Worm (Caenorhabditis elegans) whole organism, young adult: ENCODE data around the gene T01G1.2.
A peak's percentile ranks its signal among the peaks of the same experiment; 100 is the strongest.

ENCODE experiments used
- B0019.2 ChIP-seq: fragments of 200-800 bp; sonication (Bioruptor generic); conservative IDR thresholded peaks from 2 replicates; pipeline ENCODE4 v1.3.6; 2022; ENCODE audit warnings: missing genetic modification reagents, missing genetic modification characterization, missing compliant biosample characterization
- B0336.3 ChIP-seq: fragments of 200-800 bp; sonication (Bioruptor generic); IDR thresholded peaks from 2 replicates; pipeline ENCODE4 v1.3.6; 2022; ENCODE audit warnings: missing genetic modification characterization, missing compliant biosample characterization
- C17E4.6 ChIP-seq: fragments of 200-800 bp; sonication (Bioruptor generic); IDR thresholded peaks from 2 replicates; pipeline ENCODE4 v1.3.6; 2022; ENCODE audit warnings: missing genetic modification reagents, missing genetic modification characterization, missing compliant biosample characterization
- D2030.7 ChIP-seq: fragments of 200-800 bp; sonication (Bioruptor generic); IDR thresholded peaks from 2 replicates; pipeline ENCODE4 v1.3.6; 2022; ENCODE audit warnings: missing genetic modification reagents, missing genetic modification characterization, missing compliant biosample characterization
- F10E7.11 ChIP-seq: sonication (generic microtip); optimal IDR thresholded peaks from 2 replicates; lab custom pipeline; 2017; ENCODE audit warnings: mild to moderate bottlenecking, missing genetic modification characterization, moderate library complexity, missing compliant biosample characterization
- F22D6.2 ChIP-seq: sonication (generic microtip); optimal IDR thresholded peaks from 2 replicates; lab custom pipeline; 2016; ENCODE audit warnings: mild to moderate bottlenecking, missing genetic modification characterization, missing compliant biosample characterization
- F33H1.4 ChIP-seq: fragments of 200-800 bp; sonication (Bioruptor generic); IDR thresholded peaks from 2 replicates; pipeline ENCODE4 v1.3.6; 2022; ENCODE audit warnings: missing genetic modification reagents, missing genetic modification characterization, missing compliant biosample characterization
- F37B4.10 ChIP-seq: fragments of 200-800 bp; sonication (Bioruptor generic); IDR thresholded peaks from 2 replicates; pipeline ENCODE4 v1.3.6; 2022; ENCODE audit warnings: missing genetic modification characterization, missing compliant biosample characterization
- F49E8.2 ChIP-seq: sonication (generic microtip); optimal IDR thresholded peaks from 3 replicates; lab custom pipeline; 2017; ENCODE audit warnings: missing genetic modification characterization, mild to moderate bottlenecking, missing compliant biosample characterization, antibody characterized with exemption, moderate library complexity; ENCODE audit not compliant: insufficient read depth
- T26A5.8 ChIP-seq: sonication (generic microtip); optimal IDR thresholded peaks from 2 replicates; lab custom pipeline; 2016; ENCODE audit warnings: missing genetic modification characterization, missing compliant biosample characterization
- Y53F4B.3 ChIP-seq: fragments of 200-800 bp; sonication (Bioruptor generic); IDR thresholded peaks from 2 replicates; pipeline ENCODE4 v1.3.6; 2022; ENCODE audit warnings: missing genetic modification reagents, missing genetic modification characterization, missing compliant biosample characterization
- Y56A3A.18 ChIP-seq: fragments of 200-800 bp; sonication (Bioruptor generic); IDR thresholded peaks from 2 replicates; pipeline ENCODE4 v1.3.6; 2022; ENCODE audit warnings: missing genetic modification reagents, missing genetic modification characterization, missing compliant biosample characterization
- Y67H2A.10 ChIP-seq: fragments of 200-800 bp; sonication (Bioruptor generic); conservative IDR thresholded peaks from 2 replicates; pipeline ENCODE4 v1.3.6; 2022; ENCODE audit warnings: missing genetic modification reagents, missing genetic modification characterization, missing compliant biosample characterization
- Y79H2A.3 ChIP-seq: fragments of 200-800 bp; sonication (Bioruptor generic); conservative IDR thresholded peaks from 2 replicates; pipeline ENCODE4 v1.3.6; 2022; ENCODE audit warnings: missing genetic modification reagents, missing genetic modification characterization, missing compliant biosample characterization
- akir-1 ChIP-seq: fragments of 200-800 bp; sonication (Bioruptor generic); optimal IDR thresholded peaks from 2 replicates; lab custom pipeline; 2018; ENCODE audit warnings: mild to moderate bottlenecking, missing genetic modification characterization, moderate library complexity, missing compliant biosample characterization
- aptf-2 ChIP-seq: fragments of 200-800 bp; sonication (Bioruptor generic); conservative IDR thresholded peaks from 2 replicates; pipeline ENCODE4 v1.3.6; 2022; ENCODE audit warnings: missing genetic modification reagents, missing genetic modification characterization, missing compliant biosample characterization
- athp-1 ChIP-seq: sonication (generic microtip); optimal IDR thresholded peaks from 2 replicates; lab custom pipeline; 2017; ENCODE audit warnings: mild to moderate bottlenecking, missing genetic modification characterization, missing compliant biosample characterization
- attf-3 ChIP-seq: fragments of 200-800 bp; sonication (Bioruptor generic); conservative IDR thresholded peaks from 2 replicates; pipeline ENCODE4 v1.3.6; 2022; ENCODE audit warnings: missing genetic modification reagents, missing genetic modification characterization, missing compliant biosample characterization
- cebp-2 ChIP-seq: fragments of 200-800 bp; sonication (Bioruptor generic); IDR thresholded peaks from 2 replicates; pipeline ENCODE4 v1.3.6; 2022; ENCODE audit warnings: missing genetic modification characterization, missing compliant biosample characterization
- ceh-100 ChIP-seq: fragments of 200-800 bp; sonication (Bioruptor generic); IDR thresholded peaks from 2 replicates; pipeline ENCODE4 v1.3.6; 2022; ENCODE audit warnings: missing genetic modification reagents, missing genetic modification characterization, missing compliant biosample characterization
- ceh-27 ChIP-seq: fragments of 200-800 bp; sonication (Bioruptor generic); optimal IDR thresholded peaks from 2 replicates; lab custom pipeline; 2018; ENCODE audit warnings: mild to moderate bottlenecking, missing genetic modification characterization, moderate library complexity, missing compliant biosample characterization
- dpl-1 ChIP-seq: fragments of 150-350 bp; optimal IDR thresholded peaks from 2 replicates; lab custom pipeline; 2014; ENCODE audit warnings: missing biosample characterization, missing genetic modification reagents, missing genetic modification characterization
- egrh-3 ChIP-seq: fragments of 200-800 bp; sonication (Bioruptor generic); IDR thresholded peaks from 2 replicates; pipeline ENCODE4 v1.3.6; 2022; ENCODE audit warnings: missing genetic modification reagents, missing genetic modification characterization, missing compliant biosample characterization
- ekl-4 ChIP-seq: fragments of 200-800 bp; sonication (Bioruptor generic); IDR thresholded peaks from 2 replicates; pipeline ENCODE4 v1.3.6; 2022; ENCODE audit warnings: missing genetic modification reagents, missing genetic modification characterization, missing compliant biosample characterization
- him-1 ChIP-seq: sonication (generic microtip); optimal IDR thresholded peaks from 2 replicates; lab custom pipeline; 2016; ENCODE audit warnings: missing genotype, missing genetic modification reagents, missing genetic modification characterization, missing compliant biosample characterization
- hlh-12 ChIP-seq: sonication (generic microtip); optimal IDR thresholded peaks from 2 replicates; lab custom pipeline; 2016; ENCODE audit warnings: missing genetic modification characterization, missing compliant biosample characterization
- hmg-1.2 ChIP-seq: fragments of 200-800 bp; sonication (Bioruptor generic); IDR thresholded peaks from 2 replicates; pipeline ENCODE4 v1.3.6; 2022; ENCODE audit warnings: missing genetic modification reagents, missing genetic modification characterization, missing compliant biosample characterization
- hsf-1 ChIP-seq: fragments of 200-800 bp; sonication (Bioruptor generic); IDR thresholded peaks from 2 replicates; pipeline ENCODE4 v1.3.6; 2022; ENCODE audit warnings: missing genetic modification reagents, missing genetic modification characterization, missing compliant biosample characterization
- lin-26 ChIP-seq: fragments of 200-800 bp; sonication (Bioruptor generic); IDR thresholded peaks from 2 replicates; pipeline ENCODE4 v1.3.6; 2022; ENCODE audit warnings: missing genetic modification reagents, missing genetic modification characterization, missing compliant biosample characterization
- lir-1 ChIP-seq: fragments of 200-800 bp; sonication (Bioruptor generic); conservative IDR thresholded peaks from 2 replicates; pipeline ENCODE4 v1.3.6; 2022; ENCODE audit warnings: missing genetic modification reagents, missing genetic modification characterization, missing compliant biosample characterization
- madf-6 ChIP-seq: fragments of 200-800 bp; sonication (Bioruptor generic); IDR thresholded peaks from 2 replicates; pipeline ENCODE4 v1.3.6; 2022; ENCODE audit warnings: missing genetic modification reagents, missing genetic modification characterization, missing compliant biosample characterization
- mcd-1 ChIP-seq: fragments of 200-800 bp; sonication (Bioruptor generic); IDR thresholded peaks from 2 replicates; pipeline ENCODE4 v1.3.6; 2022; ENCODE audit warnings: missing genetic modification reagents, missing genetic modification characterization, missing compliant biosample characterization
- nfya-1 ChIP-seq: sonication (generic microtip); optimal IDR thresholded peaks from 2 replicates; lab custom pipeline; 2017; ENCODE audit warnings: antibody characterized with exemption, missing compliant biosample characterization, missing genetic modification characterization, borderline replicate concordance; ENCODE audit not compliant: insufficient read depth
- nfyb-1 ChIP-seq: fragments of 200-800 bp; sonication (Bioruptor generic); IDR thresholded peaks from 2 replicates; pipeline ENCODE4 v1.3.6; 2022; ENCODE audit warnings: missing genetic modification reagents, missing genetic modification characterization, missing compliant biosample characterization
- nhr-179 ChIP-seq: sonication (generic microtip); optimal IDR thresholded peaks from 2 replicates; lab custom pipeline; 2016; ENCODE audit warnings: mild to moderate bottlenecking, missing genetic modification characterization, missing compliant biosample characterization
- pbrm-1 ChIP-seq: fragments of 200-800 bp; sonication (Bioruptor generic); IDR thresholded peaks from 2 replicates; pipeline ENCODE4 v1.3.6; 2022; ENCODE audit warnings: missing genetic modification reagents, missing genetic modification characterization, missing compliant biosample characterization
- sdz-38 ChIP-seq: sonication (generic microtip); optimal IDR thresholded peaks from 2 replicates; lab custom pipeline; 2016; ENCODE audit warnings: missing genotype, missing genetic modification characterization, missing compliant biosample characterization
- sea-2 ChIP-seq: fragments of 200-800 bp; sonication (Bioruptor generic); IDR thresholded peaks from 2 replicates; pipeline ENCODE4 v1.3.6; 2022; ENCODE audit warnings: missing genetic modification characterization, missing compliant biosample characterization
- snpc-3.4 ChIP-seq: sonication (generic microtip); optimal IDR thresholded peaks from 2 replicates; lab custom pipeline; 2017; ENCODE audit warnings: missing genetic modification characterization, mild to moderate bottlenecking, missing compliant biosample characterization, antibody characterized with exemption, moderate library complexity, missing genotype, missing genetic modification reagents
- zfh-2 ChIP-seq: fragments of 200-800 bp; sonication (Bioruptor generic); conservative IDR thresholded peaks from 2 replicates; pipeline ENCODE4 v1.3.6; 2022; ENCODE audit warnings: missing genetic modification reagents, missing genetic modification characterization, missing compliant biosample characterization
- ztf-25 ChIP-seq: fragments of 200-800 bp; sonication (Bioruptor generic); IDR thresholded peaks from 2 replicates; pipeline ENCODE4 v1.3.6; 2022; ENCODE audit warnings: missing genetic modification reagents, missing genetic modification characterization, missing compliant biosample characterization
- ztf-28 ChIP-seq: fragments of 200-800 bp; sonication (Bioruptor generic); IDR thresholded peaks from 2 replicates; pipeline ENCODE4 v1.3.6; 2022; ENCODE audit warnings: missing genetic modification reagents, missing genetic modification characterization, missing compliant biosample characterization

T01G1.2 gene

ce11 chrIV:11379254-11379653 is 25.0 kb downstream of the T01G1.2 start, which contains the start of gene fbxb-76:
fbxb-76 (minus strand) TSS chrIV:11379354.
- TF ChIP-seq lir-1 (no peak), C17E4.6 (GFP tag; lab: Robert Waterston, UW) (no peak), D2030.7 (GFP tag; lab: Robert Waterston, UW) (no peak), zfh-2 (no peak), Y79H2A.3 (GFP tag; lab: Robert Waterston, UW) (no peak), akir-1 (GFP tag; lab: Kevin White, UChicago) (no peak), sdz-38 (tag; lab: Kevin White, UChicago) (no peak), ceh-27 (GFP tag; lab: Kevin White, UChicago) (no peak), snpc-3.4 (tag; lab: Kevin White, UChicago) (no peak), egrh-3 (GFP tag; lab: Robert Waterston, UW) (no peak), T26A5.8 (tag; lab: Kevin White, UChicago) (no peak)

- no peak for TF ChIP-seq ekl-4 (GFP tag; lab: Robert Waterston, UW)
- no peak for TF ChIP-seq C17E4.6 (GFP tag; lab: Robert Waterston, UW)
- no peak for TF ChIP-seq hlh-12 (tag; lab: Kevin White, UChicago)
- TF ChIP-seq nhr-179 (tag; lab: Kevin White, UChicago): no peak
- no peak for TF ChIP-seq B0336.3 (GFP tag; lab: Robert Waterston, UW)
- TF ChIP-seq B0019.2: no peak
- TF ChIP-seq F22D6.2 (tag; lab: Kevin White, UChicago): no peak
- no peak for TF ChIP-seq F10E7.11 (tag; lab: Kevin White, UChicago)
- TF ChIP-seq Y56A3A.18 (GFP tag; lab: Robert Waterston, UW): no peak
- no peak for TF ChIP-seq athp-1
- no peak for TF ChIP-seq dpl-1 (GFP tag; lab: Kevin White, UChicago)
- TF ChIP-seq nfyb-1 (GFP tag; lab: Robert Waterston, UW): no peak
- no peak for TF ChIP-seq nfya-1
- TF ChIP-seq sea-2: no peak
- TF ChIP-seq F49E8.2 (tag; lab: Kevin White, UChicago): no peak
These were observed 34.5 kb downstream of the T01G1.2 start for ce11 chrIV:11388684-11389083.

- TF ChIP-seq hsf-1 (GFP tag; lab: Robert Waterston, UW) (no peak), nfya-1 (no peak)
These were observed 40.0 kb downstream of the T01G1.2 start, which contains the start of gene tag-89 for ce11 chrIV:11394243-11394642. tag-89 (plus strand) TSS chrIV:11394543.

ce11 chrIV:11398267-11398825 is 44.1 kb downstream of the T01G1.2 start, which contains the start of gene dsl-6:
dsl-6 (minus strand) TSS chrIV:11398317.
- TF ChIP-seq mcd-1 (GFP tag; lab: Robert Waterston, UW): 0 out of 2 replicates have a peak, but pooled peaks have one; percentile 30
- peak; percentile 53 for TF ChIP-seq ceh-100

ce11 chrIV:11400098-11400497 is 45.9 kb downstream of the T01G1.2 start:
- peak; percentile 74 for TF ChIP-seq ztf-25 (GFP tag; lab: Robert Waterston, UW)
- TF ChIP-seq attf-3: peak; percentile 39; the same call in 1 of the 2 replicates
- peak; percentile 9 for TF ChIP-seq him-1
- 0 out of 2 replicates have a peak, but pooled peaks have one; percentile 72 for TF ChIP-seq cebp-2 (GFP tag; lab: Robert Waterston, UW)
- TF ChIP-seq Y53F4B.3 (GFP tag; lab: Robert Waterston, UW): peak; percentile 47; the same call in 1 of the 2 replicates
- TF ChIP-seq Y79H2A.3 (GFP tag; lab: Robert Waterston, UW): peak; percentile 73; the same call in 1 of the 2 replicates
- TF ChIP-seq lin-26 (GFP tag; lab: Robert Waterston, UW): peak; percentile 89
- peak; percentile 42; the same call in 1 of the 2 replicates for TF ChIP-seq hmg-1.2 (GFP tag; lab: Robert Waterston, UW)
- 0 out of 2 replicates have a peak, but pooled peaks have one; percentile 64 for TF ChIP-seq F37B4.10 (GFP tag; lab: Robert Waterston, UW)
- peak; percentile 69; the same call in 1 of the 2 replicates for TF ChIP-seq aptf-2 (GFP tag; lab: Robert Waterston, UW)
- TF ChIP-seq madf-6 (GFP tag; lab: Robert Waterston, UW): peak; percentile 84
- TF ChIP-seq Y67H2A.10 (GFP tag; lab: Robert Waterston, UW): 0 out of 2 replicates have a peak, but pooled peaks have one; percentile 27
- peak; percentile 72 for TF ChIP-seq hsf-1 (GFP tag; lab: Robert Waterston, UW)
- 0 out of 2 replicates have a peak, but pooled peaks have one; percentile 58 for TF ChIP-seq ztf-28 (GFP tag; lab: Robert Waterston, UW)
- peak; percentile 57 for TF ChIP-seq F33H1.4 (GFP tag; lab: Robert Waterston, UW)
- TF ChIP-seq pbrm-1 (GFP tag; lab: Robert Waterston, UW): peak; percentile 61; the same call in 1 of the 2 replicates
